Worm (Caenorhabditis elegans): ENCODE measurements around the gene F01F1.11.

DNA sequence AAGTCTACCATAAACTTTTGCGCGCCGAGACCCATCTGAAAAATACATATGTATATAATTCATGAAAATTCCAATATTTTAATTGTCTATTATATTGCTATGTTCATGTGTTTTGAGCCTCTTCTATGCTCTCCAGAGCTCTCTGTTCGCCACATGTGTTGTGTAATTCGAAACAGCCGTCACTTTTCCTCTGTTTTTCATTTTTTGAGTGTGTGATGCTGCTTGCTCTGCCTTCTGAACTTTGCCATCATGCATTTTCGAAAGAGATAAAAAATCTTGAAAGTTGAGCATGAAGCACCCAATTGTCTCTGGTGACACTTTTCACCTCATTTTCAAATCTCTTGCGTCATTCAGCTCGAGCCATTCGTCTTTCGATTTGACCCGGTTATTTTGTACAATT lies 611 bp upstream of the F01F1.11 start:
- TF ChIP-seq egl-27 (tag; optimal IDR thresholded peaks at IDR 0.05) (no peak), nhr-25 (tag; optimal IDR thresholded peaks at IDR 0.05) (no peak)
